Worm (Caenorhabditis elegans) whole organism, L2 larva: ENCODE data around the gene F42H10.3.

Experiments
- C34F6.9 ChIP-seq: fragments of 150-350 bp; optimal IDR thresholded peaks from 2 replicates; lab custom pipeline; 2014; ENCODE audit warnings: missing biosample characterization, missing genetic modification characterization
- F13H6.1 ChIP-seq: sonication (generic microtip); optimal IDR thresholded peaks from 2 replicates; lab custom pipeline; 2016; ENCODE audit warnings: missing genetic modification characterization, missing compliant biosample characterization
- R02D3.7 ChIP-seq: fragments of 150-350 bp; optimal IDR thresholded peaks from 2 replicates; lab custom pipeline; 2014; ENCODE audit warnings: missing biosample characterization, missing genetic modification characterization
- Y55F3AM.14 ChIP-seq: fragments of 200-800 bp; sonication (Bioruptor generic); optimal IDR thresholded peaks from 2 replicates; lab custom pipeline; 2018; ENCODE audit warnings: mild to moderate bottlenecking, missing genetic modification characterization, missing compliant biosample characterization
- ZK546.5 ChIP-seq: sonication (generic microtip); optimal IDR thresholded peaks from 2 replicates; lab custom pipeline; 2017; ENCODE audit warnings: missing biosample characterization, missing genetic modification characterization
- alr-1 ChIP-seq: fragments of 150-350 bp; optimal IDR thresholded peaks from 2 replicates; lab custom pipeline; 2014; ENCODE audit warnings: missing biosample characterization, missing genetic modification characterization
- aly-2 ChIP-seq: fragments of 150-350 bp; optimal IDR thresholded peaks from 2 replicates; lab custom pipeline; 2014; ENCODE audit warnings: missing biosample characterization, missing genetic modification characterization
- ama-1 ChIP-seq: fragments of 150-350 bp; optimal IDR thresholded peaks from 2 replicates; lab custom pipeline; 2018; ENCODE audit warnings: inconsistent platforms
- ceh-16 ChIP-seq: fragments of 150-350 bp; optimal IDR thresholded peaks from 2 replicates; lab custom pipeline; 2014; ENCODE audit warnings: missing biosample characterization, missing genetic modification characterization
- ceh-82 ChIP-seq: fragments of 150-350 bp; optimal IDR thresholded peaks from 2 replicates; lab custom pipeline; 2014; ENCODE audit warnings: missing biosample characterization, missing genetic modification characterization
- crh-2 ChIP-seq: sonication (generic microtip); optimal IDR thresholded peaks from 2 replicates; lab custom pipeline; 2017; ENCODE audit warnings: missing biosample characterization, missing genetic modification characterization
- dmd-4 ChIP-seq: sonication (generic microtip); optimal IDR thresholded peaks from 2 replicates; lab custom pipeline; 2017; ENCODE audit warnings: missing biosample characterization, missing genetic modification characterization
- elt-1 ChIP-seq: fragments of 150-350 bp; optimal IDR thresholded peaks from 2 replicates; lab custom pipeline; 2014; ENCODE audit warnings: missing biosample characterization, missing genetic modification characterization
- elt-3 ChIP-seq: sonication (generic microtip); optimal IDR thresholded peaks from 2 replicates; lab custom pipeline; 2017; ENCODE audit warnings: missing biosample characterization, missing genetic modification characterization
- fos-1 ChIP-seq: fragments of 150-350 bp; optimal IDR thresholded peaks from 2 replicates; lab custom pipeline; 2014; ENCODE audit warnings: missing biosample characterization, missing genetic modification characterization
- lin-11 ChIP-seq: fragments of 150-350 bp; sonication (generic microtip); optimal IDR thresholded peaks from 2 replicates; lab custom pipeline; 2014; ENCODE audit warnings: missing biosample characterization, missing genetic modification characterization, inconsistent platforms, mixed read lengths
- lin-39 ChIP-seq: fragments of 150-350 bp; optimal IDR thresholded peaks from 2 replicates; lab custom pipeline; 2014; ENCODE audit warnings: missing biosample characterization, missing genetic modification reagents, missing genetic modification characterization
- lsy-2 ChIP-seq, 2 experiments: fragments of 150-350 bp in 1 of 2; sonication (generic microtip) in 1 of 2; optimal IDR thresholded peaks; 2 replicates each; lab custom pipeline; 2014 to 2017; ENCODE audit warnings: missing biosample characterization in 2 of 2, missing genetic modification characterization in 2 of 2
- mab-5 ChIP-seq: fragments of 150-350 bp; optimal IDR thresholded peaks from 2 replicates; lab custom pipeline; 2014; ENCODE audit warnings: missing biosample characterization, missing genetic modification characterization
- mdl-1 ChIP-seq, 2 experiments: fragments of 150-350 bp in 1 of 2; sonication (generic microtip) in 1 of 2; optimal IDR thresholded peaks; 2 replicates each; lab custom pipeline; 2017; ENCODE audit warnings: missing biosample characterization in 2 of 2, missing genetic modification characterization in 2 of 2
- nhr-11 ChIP-seq: fragments of 150-350 bp; optimal IDR thresholded peaks from 2 replicates; lab custom pipeline; 2014; ENCODE audit warnings: missing biosample characterization, missing genetic modification characterization
- nhr-12 ChIP-seq: fragments of 150-350 bp; optimal IDR thresholded peaks from 2 replicates; lab custom pipeline; 2014; ENCODE audit warnings: missing biosample characterization, missing genetic modification characterization
- nhr-129 ChIP-seq: fragments of 150-350 bp; optimal IDR thresholded peaks from 2 replicates; lab custom pipeline; 2014; ENCODE audit warnings: missing biosample characterization, missing genetic modification characterization
- nhr-21 ChIP-seq: fragments of 150-350 bp; optimal IDR thresholded peaks from 2 replicates; lab custom pipeline; 2014; ENCODE audit warnings: missing biosample characterization, missing genetic modification characterization
- nhr-23 ChIP-seq: fragments of 150-350 bp; optimal IDR thresholded peaks from 2 replicates; lab custom pipeline; 2014; ENCODE audit warnings: missing biosample characterization, missing genetic modification reagents, missing genetic modification characterization
- nhr-237 ChIP-seq: fragments of 150-350 bp; optimal IDR thresholded peaks from 2 replicates; lab custom pipeline; 2014; ENCODE audit warnings: missing biosample characterization, missing genetic modification characterization
- nhr-25 ChIP-seq: fragments of 150-350 bp; sonication (generic microtip); optimal IDR thresholded peaks from 3 replicates; lab custom pipeline; 2014; ENCODE audit warnings: missing biosample characterization, missing genetic modification characterization
- nhr-77 ChIP-seq: fragments of 150-350 bp; optimal IDR thresholded peaks from 2 replicates; lab custom pipeline; 2014; ENCODE audit warnings: missing biosample characterization, missing genetic modification characterization
- peb-1 ChIP-seq: fragments of 150-350 bp; optimal IDR thresholded peaks from 2 replicates; lab custom pipeline; 2014; ENCODE audit warnings: missing biosample characterization, missing genetic modification characterization
- sem-4 ChIP-seq: fragments of 150-350 bp; optimal IDR thresholded peaks from 2 replicates; lab custom pipeline; 2014; ENCODE audit warnings: missing biosample characterization, missing genetic modification reagents, missing genetic modification characterization
- skn-1 ChIP-seq: sonication (generic microtip); optimal IDR thresholded peaks from 2 replicates; lab custom pipeline; 2017; ENCODE audit warnings: missing biosample characterization, missing genetic modification characterization
- sma-3 ChIP-seq: sonication (generic microtip); optimal IDR thresholded peaks from 2 replicates; lab custom pipeline; 2016; ENCODE audit warnings: missing genetic modification reagents, missing genetic modification characterization, missing compliant biosample characterization
- sma-9 ChIP-seq, 2 experiments: fragments of 150-350 bp in 1 of 2; sonication (generic microtip) in 1 of 2; optimal IDR thresholded peaks; 2 replicates each; lab custom pipeline; 2014 to 2016; ENCODE audit warnings: missing genetic modification characterization in 2 of 2, mild to moderate bottlenecking in 1 of 2, missing biosample characterization in 1 of 2, missing compliant biosample characterization in 1 of 2, missing genetic modification reagents in 1 of 2, moderate library complexity in 1 of 2
- snpc-4 ChIP-seq: fragments of 150-350 bp; optimal IDR thresholded peaks from 2 replicates; lab custom pipeline; 2014; ENCODE audit warnings: missing biosample characterization, missing genetic modification characterization
- unc-39 ChIP-seq: fragments of 150-350 bp; optimal IDR thresholded peaks from 2 replicates; lab custom pipeline; 2014; ENCODE audit warnings: missing biosample characterization, missing genetic modification characterization
- unc-55 ChIP-seq: fragments of 150-350 bp; sonication (generic microtip); optimal IDR thresholded peaks from 3 replicates; lab custom pipeline; 2014; ENCODE audit warnings: missing biosample characterization, missing genetic modification reagents, missing genetic modification characterization
- unc-62 ChIP-seq: fragments of 150-350 bp; optimal IDR thresholded peaks from 2 replicates; lab custom pipeline; 2014; ENCODE audit warnings: missing biosample characterization, missing genetic modification reagents, missing genetic modification characterization
- ztf-11 ChIP-seq: sonication (generic microtip); optimal IDR thresholded peaks from 2 replicates; lab custom pipeline; 2017; ENCODE audit warnings: missing biosample characterization, missing genetic modification characterization
- ztf-4 ChIP-seq: fragments of 150-350 bp; optimal IDR thresholded peaks from 2 replicates; lab custom pipeline; 2014; ENCODE audit warnings: missing biosample characterization, missing genetic modification characterization

Gene F42H10.3

ce11 chrIII:8483853-8484252 is at the start of gene F42H10.3:
Gene F42H10.3 (plus strand): TSS chrIII:8484153.
- TF ChIP-seq snpc-4 (tag; lab: Kevin White, UChicago) = no peak
- TF ChIP-seq nhr-129 (tag; lab: Kevin White, UChicago) = no peak
- no peak for TF ChIP-seq mab-5
- TF ChIP-seq aly-2 (tag; lab: Kevin White, UChicago) = no peak
- TF ChIP-seq ztf-11 (tag; lab: Kevin White, UChicago) = no peak
- TF ChIP-seq unc-62 (GFP tag; lab: Kevin White, UChicago) = no peak
- no peak for TF ChIP-seq nhr-12
- TF ChIP-seq nhr-25 = no peak
- TF ChIP-seq nhr-11 (tag; lab: Kevin White, UChicago) = no peak
- no peak for TF ChIP-seq mdl-1 (tag; optimal IDR thresholded peaks at IDR 0.05; lab: Kevin White, UChicago)
- TF ChIP-seq dmd-4 (tag; lab: Kevin White, UChicago) = no peak
- no peak for TF ChIP-seq R02D3.7
- TF ChIP-seq unc-55 (GFP tag; lab: Kevin White, UChicago) = no peak
- TF ChIP-seq nhr-23 (tag; lab: Kevin White, UChicago) = no peak
- no peak for TF ChIP-seq nhr-21 (tag; lab: Kevin White, UChicago)
- TF ChIP-seq skn-1 = no peak
- TF ChIP-seq ceh-82 (tag; lab: Kevin White, UChicago) = no peak

DNA sequence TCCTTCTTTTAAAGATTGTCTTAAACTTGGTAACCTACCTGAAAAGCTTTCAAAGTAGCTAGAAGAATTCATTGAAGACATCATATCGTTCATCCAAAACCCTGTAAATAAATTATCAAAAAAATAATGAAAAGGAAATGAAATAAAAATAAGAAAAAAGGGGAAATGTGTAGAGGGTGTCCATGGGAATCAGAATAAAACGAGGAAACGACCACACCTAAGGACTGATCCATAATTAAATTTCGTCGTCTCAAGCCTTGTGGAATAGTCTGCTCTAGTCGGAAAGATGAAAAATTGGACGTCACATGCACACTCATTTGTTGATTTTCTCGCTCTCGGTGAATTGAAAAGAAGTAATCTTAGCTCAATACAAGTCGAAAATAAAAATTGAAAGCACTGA is 48.9 kb upstream of the F42H10.3 start, which contains the start of gene ZK1236.9:
Gene ZK1236.9 (minus strand): TSS at position 101 of the 400 bp plus-strand sequence.
- TF ChIP-seq peb-1 (tag; lab: Kevin White, UChicago) (no peak), nhr-21 (tag; lab: Kevin White, UChicago) (no peak), nhr-129 (tag; lab: Kevin White, UChicago) (no peak), ZK546.5 (no peak), ama-1 (lab: Kevin White, UChicago) (no peak), elt-3 (tag; lab: Kevin White, UChicago) (no peak), crh-2 (tag; lab: Kevin White, UChicago) (no peak), sma-9 (GFP tag; optimal IDR thresholded peaks at IDR 0.05; lab: Kevin White, UChicago) (no peak), sma-9 (tag; optimal IDR thresholded peaks at IDR 0.05; lab: Kevin White, UChicago) (no peak), elt-1 (no peak), C34F6.9 (tag; lab: Kevin White, UChicago) (no peak), ceh-16 (tag; lab: Kevin White, UChicago) (no peak), nhr-25 (no peak), nhr-77 (tag; lab: Kevin White, UChicago) (no peak), aly-2 (tag; lab: Kevin White, UChicago) (no peak), nhr-12 (no peak), sem-4 (no peak), nhr-237 (no peak), nhr-23 (tag; lab: Kevin White, UChicago) (no peak)

- TF ChIP-seq nhr-237 = no peak
- TF ChIP-seq alr-1 (tag; lab: Kevin White, UChicago) = no peak
- TF ChIP-seq peb-1 (tag; lab: Kevin White, UChicago) = no peak
- TF ChIP-seq ZK546.5 = no peak
- TF ChIP-seq nhr-23 (tag; lab: Kevin White, UChicago) = no peak
- TF ChIP-seq elt-3 (tag; lab: Kevin White, UChicago) = no peak
- TF ChIP-seq nhr-77 (tag; lab: Kevin White, UChicago) = no peak
- no peak for TF ChIP-seq R02D3.7
- no peak for TF ChIP-seq nhr-25
- no peak for TF ChIP-seq ceh-82 (tag; lab: Kevin White, UChicago)
- TF ChIP-seq lsy-2 (tag; optimal IDR thresholded peaks at IDR 0.05; lab: Kevin White, UChicago) = no peak
- TF ChIP-seq ztf-4 (tag; lab: Kevin White, UChicago) = no peak
- no peak for TF ChIP-seq crh-2 (tag; lab: Kevin White, UChicago)
- no peak for TF ChIP-seq snpc-4 (tag; lab: Kevin White, UChicago)
- TF ChIP-seq unc-39 = no peak
- no peak for TF ChIP-seq ama-1 (lab: Kevin White, UChicago)
- TF ChIP-seq skn-1 = no peak
- TF ChIP-seq fos-1 (tag; lab: Kevin White, UChicago) = no peak
- no peak for TF ChIP-seq mab-5
- TF ChIP-seq mdl-1 (tag; optimal IDR thresholded peaks at IDR 0.05; lab: Kevin White, UChicago) = no peak
Measured at ce11 chrIII:8437763-8438414, 46.1 kb upstream of the F42H10.3 start.

- TF ChIP-seq F13H6.1 (tag; lab: Kevin White, UChicago) = no peak
- no peak for TF ChIP-seq sma-3 (GFP tag; lab: Kevin White, UChicago)
- no peak for TF ChIP-seq dmd-4 (tag; lab: Kevin White, UChicago)
- no peak for TF ChIP-seq fos-1 (tag; lab: Kevin White, UChicago)
- no peak for TF ChIP-seq lin-11 (tag; lab: Kevin White, UChicago)
- TF ChIP-seq nhr-12 = no peak
- TF ChIP-seq ztf-11 (tag; lab: Kevin White, UChicago) = no peak
- TF ChIP-seq elt-1 = no peak
- TF ChIP-seq nhr-237 = no peak
- TF ChIP-seq lin-39 (tag; lab: Kevin White, UChicago) = no peak
- TF ChIP-seq unc-62 (GFP tag; lab: Kevin White, UChicago) = no peak
- no peak for TF ChIP-seq mdl-1 (tag; optimal IDR thresholded peaks at IDR 0.05; lab: Kevin White, UChicago)
- TF ChIP-seq unc-39 = no peak
- TF ChIP-seq ceh-82 (tag; lab: Kevin White, UChicago) = no peak
- no peak for TF ChIP-seq Y55F3AM.14
- TF ChIP-seq, all 48 proteins: peak for 0
Measured at ce11 chrIII:8439312-8439711, 44.6 kb upstream of the F42H10.3 start, which contains the start of gene pqn-96. Gene pqn-96 (minus strand): TSS chrIII:8439412.
